Worm (Caenorhabditis elegans): ENCODE measurements around the gene Y32H12A.8.

Gene Y32H12A.8

DNA sequence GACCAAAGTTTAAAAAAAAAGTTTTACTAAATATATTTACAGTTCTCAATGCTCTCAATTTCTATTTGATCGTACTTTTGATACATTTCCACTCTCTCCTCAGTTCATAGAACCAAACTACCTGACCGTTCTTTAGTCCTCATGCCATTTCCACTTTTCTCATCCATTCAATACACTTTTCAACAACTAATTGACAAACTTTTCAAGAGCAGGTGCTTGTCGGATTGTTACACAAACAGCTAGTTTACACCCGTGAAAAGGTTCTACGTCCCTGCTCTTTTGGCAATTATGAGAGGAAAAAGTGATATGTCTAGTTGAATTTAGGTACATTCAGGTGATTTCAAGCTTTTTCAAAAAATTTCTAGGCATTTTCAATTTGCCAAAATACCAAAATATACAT lies 12.1 kb upstream of the Y32H12A.8 start:
- TF ChIP-seq ceh-82 (tag; optimal IDR thresholded peaks at IDR 0.05) (no peak), nhr-11 (tag; optimal IDR thresholded peaks at IDR 0.05) (peak; percentile 35)

DNA sequence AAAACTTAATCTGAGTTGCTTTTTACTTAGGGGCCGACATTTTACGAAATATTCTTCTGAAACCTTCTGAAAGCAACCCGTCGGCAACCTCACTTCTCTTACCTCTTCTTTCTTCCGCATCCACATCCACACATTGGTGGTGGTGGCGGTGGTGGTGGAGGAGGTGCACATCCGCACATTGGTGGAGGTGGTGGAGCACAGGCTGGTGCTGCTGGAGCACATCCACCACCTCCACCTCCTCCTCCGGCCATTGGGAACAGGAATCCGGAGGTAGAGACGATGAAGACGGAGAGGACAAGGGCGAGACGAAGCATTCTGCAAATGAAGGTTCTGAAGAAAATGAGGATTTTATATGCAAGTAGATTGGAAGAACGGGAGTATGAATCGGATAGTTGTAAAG lies 7.8 kb upstream of the Y32H12A.8 start, which contains the start of gene grl-22:
Gene grl-22 (minus strand): TSS at position 332 of the 400 bp plus-strand sequence.
- TF ChIP-seq hif-1 (tag; optimal IDR thresholded peaks at IDR 0.05) (no peak), dmd-9 (GFP tag; IDR thresholded peaks at IDR 0.05) (0 out of 2 replicates have a peak, but pooled peaks have one; percentile 18), set-16 (GFP tag; IDR thresholded peaks at IDR 0.05) (peak; percentile 87), egl-43 (GFP tag; IDR thresholded peaks at IDR 0.05) (peak; percentile 45; the same call in 1 of the 2 replicates), unc-62 (GFP tag; optimal IDR thresholded peaks at IDR 0.05 in 1 of 2) (peak in 1 of 2 experiments; percentile 42), unc-62 (tag; optimal IDR thresholded peaks at IDR 0.05) (no peak)

DNA sequence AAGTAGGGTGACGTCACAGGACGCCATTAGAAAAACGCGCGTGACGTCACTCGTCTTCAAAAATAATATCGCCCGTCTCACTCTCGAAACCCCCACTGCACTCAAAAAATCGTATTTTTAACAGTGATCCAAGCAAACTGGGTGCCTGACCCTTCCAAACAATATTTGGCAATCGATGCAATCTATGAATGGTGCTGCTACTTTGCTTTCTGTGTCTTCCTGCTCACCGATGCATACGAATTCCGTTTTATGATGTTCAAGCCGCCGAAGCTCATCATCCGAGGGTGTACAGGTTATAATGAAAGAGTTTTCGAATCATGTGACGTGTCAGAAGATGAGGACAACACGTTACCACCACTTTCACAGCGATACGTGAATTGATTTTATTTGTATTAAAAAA lies 1.8 kb upstream of the Y32H12A.8 start, which contains the start of gene W03A5.1:
Gene W03A5.1 (plus strand): TSS at position 301 of the 400 bp plus-strand sequence.
- TF ChIP-seq egl-27 (tag; optimal IDR thresholded peaks at IDR 0.05): no peak
- TF ChIP-seq aha-1 (tag): peak; percentile 59
- TF ChIP-seq ceh-20 (GFP tag; IDR thresholded peaks at IDR 0.05): no peak
- no peak for TF ChIP-seq nhr-6 (tag; optimal IDR thresholded peaks at IDR 0.05)
- no peak for TF ChIP-seq zip-2 (tag; optimal IDR thresholded peaks at IDR 0.05)
- no peak for TF ChIP-seq madf-5 (GFP tag; IDR thresholded peaks at IDR 0.05)

DNA sequence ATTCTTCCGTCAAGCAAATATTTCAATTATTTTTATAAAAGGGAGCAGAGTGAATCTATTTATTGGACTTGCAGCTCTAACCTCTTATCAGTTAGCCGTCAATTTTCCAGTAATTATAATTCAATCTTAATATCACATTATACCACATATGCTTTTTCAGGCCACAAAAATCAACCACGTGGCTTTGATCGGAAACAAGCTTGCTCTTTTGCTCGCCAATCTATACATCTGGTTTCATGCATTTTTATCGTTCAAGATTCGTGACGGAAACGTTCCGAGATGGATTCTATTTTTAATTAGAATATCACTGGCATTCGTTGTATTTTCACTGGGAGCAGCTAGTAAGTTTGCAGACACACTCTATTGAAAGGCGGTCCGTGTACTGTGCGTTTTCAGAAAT lies 1.2 kb upstream of the Y32H12A.8 start:
- TF ChIP-seq unc-62 (GFP tag; optimal IDR thresholded peaks at IDR 0.05 in 1 of 2): peak in 1 of 2 experiments; percentile 51
- no peak for TF ChIP-seq unc-62 (tag; optimal IDR thresholded peaks at IDR 0.05)
- peak; percentile 17 for TF ChIP-seq aha-1 (tag)
- no peak for TF ChIP-seq lin-39 (tag; optimal IDR thresholded peaks at IDR 0.05)

DNA sequence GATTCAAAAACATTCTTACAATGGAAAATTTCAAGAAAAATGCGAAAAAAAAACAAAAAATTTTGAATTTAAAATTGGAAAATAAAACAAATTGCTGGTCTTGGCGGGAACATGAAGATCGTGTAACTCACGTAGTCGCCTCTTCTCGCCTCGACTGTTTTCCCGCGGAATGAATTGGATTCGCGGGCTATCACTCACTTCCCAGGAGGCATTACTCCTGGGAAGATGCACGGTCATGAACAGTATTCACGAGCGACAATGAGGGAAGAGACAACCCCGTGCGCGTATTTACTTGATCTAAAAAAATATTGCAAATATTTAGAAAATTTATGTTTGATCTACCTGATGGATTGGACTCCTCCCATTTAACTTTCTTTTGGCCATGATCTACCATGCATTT lies 477 bp upstream of the Y32H12A.8 start:
- TF ChIP-seq aha-1 (tag) (peak; percentile 28), hif-1 (tag; optimal IDR thresholded peaks at IDR 0.05) (no peak), Y5F2A.4 (GFP tag; optimal IDR thresholded peaks at IDR 0.05) (no peak), madf-9 (GFP tag; conservative IDR thresholded peaks at IDR 0.05) (no peak)

DNA sequence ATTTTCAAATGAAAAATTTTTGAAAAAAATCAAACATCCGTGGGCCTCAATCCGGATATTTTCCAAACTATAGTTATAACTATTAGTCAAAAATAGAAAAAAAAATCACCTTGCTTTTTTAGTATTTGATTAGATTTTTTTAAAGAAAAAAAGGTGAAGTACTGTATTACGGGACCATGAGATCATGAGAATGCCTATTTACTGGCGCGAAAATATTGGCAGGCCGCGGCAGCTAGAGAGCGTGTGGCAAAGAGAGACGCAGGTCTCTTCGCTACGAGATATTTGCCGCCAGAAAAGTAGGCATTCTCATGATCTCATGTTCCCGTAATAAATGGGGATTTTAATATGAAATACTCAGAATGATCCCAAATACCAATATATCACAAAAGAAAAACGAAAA lies 839 bp downstream of the Y32H12A.8 start:
- no peak for TF ChIP-seq ceh-28 (tag; optimal IDR thresholded peaks at IDR 0.05)
- no peak for TF ChIP-seq lin-1 (GFP tag; IDR thresholded peaks at IDR 0.05)
- no peak for TF ChIP-seq daf-19 (GFP tag; conservative IDR thresholded peaks at IDR 0.05)
- no peak for TF ChIP-seq nhr-42 (GFP tag; IDR thresholded peaks at IDR 0.05)
- TF ChIP-seq unc-62 (GFP tag; optimal IDR thresholded peaks at IDR 0.05 in 1 of 2): peak in 1 of 2 experiments; percentile 85
- no peak for TF ChIP-seq unc-62 (tag; optimal IDR thresholded peaks at IDR 0.05)

DNA sequence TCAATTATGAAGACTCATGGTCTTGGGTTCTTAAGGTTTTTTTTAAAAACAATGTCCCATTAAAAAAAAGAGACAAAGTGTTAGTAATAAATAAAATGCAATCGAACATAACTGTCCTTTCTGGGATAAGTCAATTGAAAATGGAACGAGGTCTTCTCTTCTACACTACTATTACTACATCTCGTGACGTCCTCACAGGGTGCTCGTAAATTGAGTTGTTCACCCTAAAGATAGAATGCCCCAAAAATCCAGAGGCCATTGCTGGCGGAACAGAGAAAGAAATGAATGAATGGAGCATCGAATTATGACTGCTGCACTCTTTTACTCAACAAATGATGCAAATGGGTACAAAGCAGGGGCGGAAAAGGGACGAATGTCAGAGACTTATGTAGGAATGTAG lies 3.4 kb downstream of the Y32H12A.8 start:
- TF ChIP-seq nhr-42 (GFP tag; IDR thresholded peaks at IDR 0.05): no peak
- no peak for TF ChIP-seq lin-15B (tag; optimal IDR thresholded peaks at IDR 0.05)
- TF ChIP-seq tag-97 (GFP tag; IDR thresholded peaks at IDR 0.05): no peak

DNA sequence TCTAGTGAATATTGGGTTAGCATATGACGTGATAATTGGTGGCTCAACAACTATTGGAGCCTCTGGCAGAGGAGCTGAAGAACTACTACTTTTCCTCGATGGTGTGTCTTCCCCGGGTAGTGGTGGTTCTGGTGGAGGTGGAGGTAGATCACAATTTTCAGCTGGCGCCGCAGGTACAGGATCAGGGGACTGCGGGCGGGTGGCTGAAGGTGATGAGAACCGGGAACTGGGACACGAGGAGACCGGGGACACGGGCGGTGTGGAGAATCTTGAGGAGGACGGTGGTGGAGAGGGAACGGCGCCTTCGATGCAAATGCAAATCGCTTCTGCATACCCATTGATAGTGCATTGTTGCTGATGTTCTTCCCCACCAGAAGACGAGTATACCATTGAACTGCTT lies 10.1 kb downstream of the Y32H12A.8 start:
- TF ChIP-seq set-16 (GFP tag; IDR thresholded peaks at IDR 0.05): peak; percentile 88
- TF ChIP-seq spr-1 (tag; optimal IDR thresholded peaks at IDR 0.05): no peak
- no peak for TF ChIP-seq lin-1 (GFP tag; IDR thresholded peaks at IDR 0.05)
- no peak for TF ChIP-seq T26A8.4 (GFP tag; IDR thresholded peaks at IDR 0.05)

DNA sequence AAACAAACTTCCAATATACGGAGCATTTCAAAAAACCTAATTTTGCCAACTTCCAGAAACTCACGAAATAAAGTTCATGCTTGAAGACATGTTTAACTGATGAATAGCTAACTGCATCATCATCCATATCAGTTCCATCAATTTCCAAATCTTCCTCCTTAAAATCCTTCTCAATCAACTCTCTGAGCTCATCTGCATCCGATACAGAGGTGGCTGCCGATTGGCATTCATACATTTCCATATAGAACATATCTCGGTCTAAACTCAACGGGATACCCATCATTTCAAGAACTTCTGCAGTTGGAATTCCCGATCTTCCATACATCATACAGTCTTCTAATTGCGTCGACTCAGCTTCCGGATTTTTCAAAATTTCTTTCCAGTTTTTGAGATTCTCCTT lies 16.5 kb downstream of the Y32H12A.8 start:
- TF ChIP-seq aha-1 (tag) (peak; percentile 65), aly-2 (tag; optimal IDR thresholded peaks at IDR 0.05) (no peak), ceh-32 (tag; optimal IDR thresholded peaks at IDR 0.05; ENCODE audit: poor library complexity) (no peak), R02D3.7 (tag; optimal IDR thresholded peaks at IDR 0.05) (no peak), saeg-2 (GFP tag; IDR thresholded peaks at IDR 0.05) (no peak), nhr-77 (tag; optimal IDR thresholded peaks at IDR 0.05) (no peak), hlh-30 (tag; optimal IDR thresholded peaks at IDR 0.05; ENCODE audit: insufficient read depth) (no peak), spr-3 (GFP tag; optimal IDR thresholded peaks at IDR 0.05) (no peak), unc-62 (GFP tag; optimal IDR thresholded peaks at IDR 0.05 in 1 of 2) (peak in 1 of 2 experiments; percentile 81), unc-62 (tag; optimal IDR thresholded peaks at IDR 0.05) (no peak), nhr-28 (tag; optimal IDR thresholded peaks at IDR 0.05) (no peak), attf-4 (tag; optimal IDR thresholded peaks at IDR 0.05) (no peak), zfp-2 (tag; optimal IDR thresholded peaks at IDR 0.05) (no peak), lim-7 (GFP tag; IDR thresholded peaks at IDR 0.05) (no peak), ceh-62 (tag; optimal IDR thresholded peaks at IDR 0.05) (no peak)

All from whole organism, L4 larva.